Worm (Caenorhabditis elegans) whole organism, L2 larva: ENCODE measurements around the gene ugt-41.
A peak's percentile ranks its signal among the peaks of the same experiment; 100 is the strongest.

Experiments used
- C34F6.9 ChIP-seq: fragments of 150-350 bp; optimal IDR thresholded peaks from 2 replicates; lab custom pipeline; 2014; ENCODE audit warnings: missing biosample characterization, missing genetic modification characterization
- F13H6.1 ChIP-seq: sonication (generic microtip); optimal IDR thresholded peaks from 2 replicates; lab custom pipeline; 2016; ENCODE audit warnings: missing genetic modification characterization, missing compliant biosample characterization
- Y55F3AM.14 ChIP-seq: fragments of 200-800 bp; sonication (Bioruptor generic); optimal IDR thresholded peaks from 2 replicates; lab custom pipeline; 2018; ENCODE audit warnings: mild to moderate bottlenecking, missing genetic modification characterization, missing compliant biosample characterization
- ZK546.5 ChIP-seq: sonication (generic microtip); optimal IDR thresholded peaks from 2 replicates; lab custom pipeline; 2017; ENCODE audit warnings: missing biosample characterization, missing genetic modification characterization
- aly-2 ChIP-seq: fragments of 150-350 bp; optimal IDR thresholded peaks from 2 replicates; lab custom pipeline; 2014; ENCODE audit warnings: missing biosample characterization, missing genetic modification characterization
- blmp-1 ChIP-seq: sonication (generic microtip); optimal IDR thresholded peaks from 2 replicates; lab custom pipeline; 2017; ENCODE audit warnings: missing genetic modification characterization, mild to moderate bottlenecking, missing compliant biosample characterization, antibody characterized with exemption, moderate library complexity; ENCODE audit not compliant: insufficient read depth
- dmd-4 ChIP-seq: sonication (generic microtip); optimal IDR thresholded peaks from 2 replicates; lab custom pipeline; 2017; ENCODE audit warnings: missing biosample characterization, missing genetic modification characterization
- egl-27 ChIP-seq: sonication (generic microtip); optimal IDR thresholded peaks from 3 replicates; lab custom pipeline; 2017; ENCODE audit warnings: missing biosample characterization, missing genetic modification reagents, missing genetic modification characterization
- elt-3 ChIP-seq: sonication (generic microtip); optimal IDR thresholded peaks from 2 replicates; lab custom pipeline; 2017; ENCODE audit warnings: missing biosample characterization, missing genetic modification characterization
- gmeb-1 ChIP-seq: fragments of 150-350 bp; optimal IDR thresholded peaks from 2 replicates; lab custom pipeline; 2014; ENCODE audit warnings: missing biosample characterization, missing genetic modification characterization
- lin-11 ChIP-seq: fragments of 150-350 bp; sonication (generic microtip); optimal IDR thresholded peaks from 2 replicates; lab custom pipeline; 2014; ENCODE audit warnings: missing biosample characterization, missing genetic modification characterization, inconsistent platforms, mixed read lengths
- lin-13 ChIP-seq: fragments of 150-350 bp; optimal IDR thresholded peaks from 2 replicates; lab custom pipeline; 2014; ENCODE audit warnings: missing biosample characterization, missing genetic modification reagents, missing genetic modification characterization
- lin-39 ChIP-seq: fragments of 150-350 bp; optimal IDR thresholded peaks from 2 replicates; lab custom pipeline; 2014; ENCODE audit warnings: missing biosample characterization, missing genetic modification reagents, missing genetic modification characterization
- mbf-1 ChIP-seq: sonication (generic microtip); optimal IDR thresholded peaks from 2 replicates; lab custom pipeline; 2017; ENCODE audit warnings: missing biosample characterization, missing genetic modification characterization
- mdl-1 ChIP-seq, 2 experiments: fragments of 150-350 bp in 1 of 2; sonication (generic microtip) in 1 of 2; optimal IDR thresholded peaks; 2 replicates each; lab custom pipeline; 2017; ENCODE audit warnings: missing biosample characterization in 2 of 2, missing genetic modification characterization in 2 of 2
- nhr-10 ChIP-seq: sonication (generic microtip); optimal IDR thresholded peaks from 2 replicates; lab custom pipeline; 2017; ENCODE audit warnings: missing biosample characterization, missing genetic modification characterization
- nhr-11 ChIP-seq: fragments of 150-350 bp; optimal IDR thresholded peaks from 2 replicates; lab custom pipeline; 2014; ENCODE audit warnings: missing biosample characterization, missing genetic modification characterization
- nhr-12 ChIP-seq: fragments of 150-350 bp; optimal IDR thresholded peaks from 2 replicates; lab custom pipeline; 2014; ENCODE audit warnings: missing biosample characterization, missing genetic modification characterization
- nhr-129 ChIP-seq: fragments of 150-350 bp; optimal IDR thresholded peaks from 2 replicates; lab custom pipeline; 2014; ENCODE audit warnings: missing biosample characterization, missing genetic modification characterization
- nhr-21 ChIP-seq: fragments of 150-350 bp; optimal IDR thresholded peaks from 2 replicates; lab custom pipeline; 2014; ENCODE audit warnings: missing biosample characterization, missing genetic modification characterization
- nhr-23 ChIP-seq: fragments of 150-350 bp; optimal IDR thresholded peaks from 2 replicates; lab custom pipeline; 2014; ENCODE audit warnings: missing biosample characterization, missing genetic modification reagents, missing genetic modification characterization
- nhr-237 ChIP-seq: fragments of 150-350 bp; optimal IDR thresholded peaks from 2 replicates; lab custom pipeline; 2014; ENCODE audit warnings: missing biosample characterization, missing genetic modification characterization
- nhr-25 ChIP-seq: fragments of 150-350 bp; sonication (generic microtip); optimal IDR thresholded peaks from 3 replicates; lab custom pipeline; 2014; ENCODE audit warnings: missing biosample characterization, missing genetic modification characterization
- nhr-6 ChIP-seq: fragments of 150-350 bp; optimal IDR thresholded peaks from 2 replicates; lab custom pipeline; 2014; ENCODE audit warnings: missing biosample characterization, missing genetic modification characterization
- nhr-77 ChIP-seq: fragments of 150-350 bp; optimal IDR thresholded peaks from 2 replicates; lab custom pipeline; 2014; ENCODE audit warnings: missing biosample characterization, missing genetic modification characterization
- peb-1 ChIP-seq: fragments of 150-350 bp; optimal IDR thresholded peaks from 2 replicates; lab custom pipeline; 2014; ENCODE audit warnings: missing biosample characterization, missing genetic modification characterization
- skn-1 ChIP-seq: sonication (generic microtip); optimal IDR thresholded peaks from 2 replicates; lab custom pipeline; 2017; ENCODE audit warnings: missing biosample characterization, missing genetic modification characterization
- sma-3 ChIP-seq: sonication (generic microtip); optimal IDR thresholded peaks from 2 replicates; lab custom pipeline; 2016; ENCODE audit warnings: missing genetic modification reagents, missing genetic modification characterization, missing compliant biosample characterization
- sma-9 ChIP-seq, 2 experiments: fragments of 150-350 bp in 1 of 2; sonication (generic microtip) in 1 of 2; optimal IDR thresholded peaks; 2 replicates each; lab custom pipeline; 2014 to 2016; ENCODE audit warnings: missing genetic modification characterization in 2 of 2, mild to moderate bottlenecking in 1 of 2, missing biosample characterization in 1 of 2, missing compliant biosample characterization in 1 of 2, missing genetic modification reagents in 1 of 2, moderate library complexity in 1 of 2
- snpc-4 ChIP-seq: fragments of 150-350 bp; optimal IDR thresholded peaks from 2 replicates; lab custom pipeline; 2014; ENCODE audit warnings: missing biosample characterization, missing genetic modification characterization
- unc-39 ChIP-seq: fragments of 150-350 bp; optimal IDR thresholded peaks from 2 replicates; lab custom pipeline; 2014; ENCODE audit warnings: missing biosample characterization, missing genetic modification characterization
- unc-55 ChIP-seq: fragments of 150-350 bp; sonication (generic microtip); optimal IDR thresholded peaks from 3 replicates; lab custom pipeline; 2014; ENCODE audit warnings: missing biosample characterization, missing genetic modification reagents, missing genetic modification characterization
- ztf-11 ChIP-seq: sonication (generic microtip); optimal IDR thresholded peaks from 2 replicates; lab custom pipeline; 2017; ENCODE audit warnings: missing biosample characterization, missing genetic modification characterization

Gene ugt-41

ce11 chrV:7123188-7123708 lies 40.1 kb downstream of the ugt-41 start, which contains the start of gene lmd-5:
Gene lmd-5, plus strand, starts transcription at chrV:7123658.
- TF ChIP-seq unc-55 (GFP tag; lab: Kevin White, UChicago) = no peak
- no peak for TF ChIP-seq nhr-25 (tag; lab: Kevin White, UChicago)
- no peak for TF ChIP-seq gmeb-1 (tag; lab: Kevin White, UChicago)
- no peak for TF ChIP-seq mbf-1 (tag; lab: Kevin White, UChicago)
- no peak for TF ChIP-seq nhr-23 (tag; lab: Kevin White, UChicago)
- no peak for TF ChIP-seq blmp-1 (tag; lab: Kevin White, UChicago)
- TF ChIP-seq egl-27 (tag; lab: Kevin White, UChicago) = no peak
- no peak for TF ChIP-seq C34F6.9
- TF ChIP-seq lin-13 (GFP tag; lab: Kevin White, UChicago) = no peak
- no peak for TF ChIP-seq nhr-77 (tag; lab: Kevin White, UChicago)
- no peak for TF ChIP-seq lin-11 (tag; lab: Kevin White, UChicago)
- TF ChIP-seq nhr-12 (tag; lab: Kevin White, UChicago) = no peak
- no peak for TF ChIP-seq snpc-4 (tag; lab: Kevin White, UChicago)
- no peak for TF ChIP-seq ztf-11 (tag; lab: Kevin White, UChicago)
- TF ChIP-seq nhr-21 = no peak
- TF ChIP-seq nhr-129 = no peak
- TF ChIP-seq dmd-4 (tag; lab: Kevin White, UChicago) = no peak
- TF ChIP-seq mdl-1 (tag; optimal IDR thresholded peaks at IDR 0.05; lab: Kevin White, UChicago) = no peak
- no peak for TF ChIP-seq nhr-237 (tag; lab: Kevin White, UChicago)
- TF ChIP-seq nhr-6 (tag; lab: Kevin White, UChicago) = no peak

- TF ChIP-seq C34F6.9 = no peak
- TF ChIP-seq nhr-12 (tag; lab: Kevin White, UChicago) = no peak
- TF ChIP-seq aly-2 (tag; lab: Kevin White, UChicago) = no peak
- no peak for TF ChIP-seq sma-3 (GFP tag; lab: Kevin White, UChicago)
- no peak for TF ChIP-seq unc-39
- TF ChIP-seq nhr-21 = no peak
- no peak for TF ChIP-seq lin-11 (tag; lab: Kevin White, UChicago)
- TF ChIP-seq nhr-129 = no peak
- TF ChIP-seq ztf-11 (tag; lab: Kevin White, UChicago) = no peak
- TF ChIP-seq elt-3 (tag; lab: Kevin White, UChicago) = no peak
- TF ChIP-seq nhr-77 (tag; lab: Kevin White, UChicago) = no peak
- no peak for TF ChIP-seq nhr-237 (tag; lab: Kevin White, UChicago)
- TF ChIP-seq nhr-10 (tag; lab: Kevin White, UChicago) = no peak
- TF ChIP-seq mbf-1 (tag; lab: Kevin White, UChicago) = no peak
Observed at ce11 chrV:7120168-7120567, 43.2 kb downstream of the ugt-41 start, which contains the start of gene srx-34. Gene srx-34, minus strand, starts transcription at chrV:7120268.

ce11 chrV:7118796-7119195 lies 44.6 kb downstream of the ugt-41 start, which contains the start of gene srx-33:
Gene srx-33, minus strand, starts transcription at chrV:7118896.
- TF ChIP-seq snpc-4 (tag; lab: Kevin White, UChicago) (no peak), unc-55 (GFP tag; lab: Kevin White, UChicago) (no peak), lin-39 (tag; lab: Kevin White, UChicago) (no peak), Y55F3AM.14 (GFP tag; lab: Kevin White, UChicago) (no peak), mdl-1 (tag; optimal IDR thresholded peaks at IDR 0.05; lab: Kevin White, UChicago) (no peak)

ce11 chrV:7112223-7112622 lies 51.2 kb downstream of the ugt-41 start:
- no peak for TF ChIP-seq dmd-4 (tag; lab: Kevin White, UChicago)
- no peak for TF ChIP-seq egl-27 (tag; lab: Kevin White, UChicago)
- no peak for TF ChIP-seq F13H6.1
- no peak for TF ChIP-seq unc-55 (GFP tag; lab: Kevin White, UChicago)
- TF ChIP-seq lin-13 (GFP tag; lab: Kevin White, UChicago) = no peak
- TF ChIP-seq nhr-77 (tag; lab: Kevin White, UChicago) = no peak
- TF ChIP-seq nhr-11 (tag; lab: Kevin White, UChicago) = no peak
- TF ChIP-seq ZK546.5 (tag; lab: Kevin White, UChicago) = no peak
- TF ChIP-seq skn-1 (tag; lab: Kevin White, UChicago) = no peak
- TF ChIP-seq peb-1 (tag; lab: Kevin White, UChicago) = no peak
- no peak for TF ChIP-seq gmeb-1 (tag; lab: Kevin White, UChicago)
- TF ChIP-seq, all 48 proteins: peak for 0

ce11 chrV:7111276-7111675 lies 52.1 kb downstream of the ugt-41 start:
- TF ChIP-seq C34F6.9 = peak; percentile 26
- TF ChIP-seq sma-9 (GFP tag; optimal IDR thresholded peaks at IDR 0.05; lab: Kevin White, UChicago) = peak; percentile 23
- TF ChIP-seq sma-9 (tag; optimal IDR thresholded peaks at IDR 0.05; lab: Kevin White, UChicago) = no peak
- TF ChIP-seq F13H6.1 = peak; percentile 15
- peak; percentile 15 for TF ChIP-seq unc-55 (GFP tag; lab: Kevin White, UChicago)
- TF ChIP-seq ztf-11 (tag; lab: Kevin White, UChicago) = no peak
- TF ChIP-seq, all 48 proteins: peak for 4
